Worm (Caenorhabditis elegans): ENCODE results near the gene Y45F10C.6.
"Not testable (repeated sequence)": the region's sequence is repeated elsewhere in the genome, so short reads cannot be mapped to it uniquely, and the experiment has no call there.

The Y45F10C.6 gene

DNA sequence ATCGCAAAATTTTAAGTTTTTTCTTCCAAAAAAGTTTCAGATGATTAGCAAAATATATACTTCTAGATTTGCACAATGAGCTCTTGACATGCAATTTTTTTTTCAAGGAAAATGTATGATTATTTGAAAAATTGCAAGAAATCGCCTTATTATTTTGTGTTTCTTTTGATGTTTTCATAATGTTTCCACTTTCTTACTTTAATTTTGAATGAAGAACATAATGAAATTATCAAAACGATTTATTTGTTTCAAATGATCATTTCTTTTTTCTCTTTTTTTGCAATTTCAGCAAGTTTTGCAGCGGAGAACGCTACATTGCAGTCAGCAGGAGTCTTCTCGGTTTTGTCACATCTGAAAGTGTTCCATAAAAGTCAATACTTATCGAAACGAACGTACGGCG is at the start of gene Y45F10C.6:
TSS of gene Y45F10C.6 (plus strand) at position 301 of the 400 bp plus-strand sequence.
- TF ChIP-seq set-16 (GFP tag; IDR thresholded peaks at IDR 0.05); zfp-3 (GFP tag; conservative IDR thresholded peaks at IDR 0.05); nhr-28 (tag; optimal IDR thresholded peaks at IDR 0.05): not testable (repeated sequence)

DNA sequence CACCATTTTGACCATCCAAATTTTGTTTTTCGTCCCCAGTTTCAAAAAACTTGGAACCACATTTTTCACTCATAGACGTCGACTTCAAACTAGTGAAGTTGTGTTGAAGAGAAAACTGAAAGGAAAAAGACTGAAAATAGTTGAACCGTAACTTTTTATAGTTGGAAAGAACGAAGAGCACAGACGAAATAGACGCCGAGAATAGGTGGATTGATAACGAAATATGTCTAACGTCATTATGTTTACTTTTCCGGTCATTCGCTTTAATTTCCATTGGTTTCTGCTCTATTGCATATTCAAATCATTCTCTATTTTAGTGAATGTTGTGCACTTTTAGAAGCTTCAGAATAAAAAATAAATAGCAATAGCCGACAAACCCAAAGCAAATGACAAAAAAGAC is 42.4 kb upstream of the Y45F10C.6 start, which contains the start of gene C08F11.13:
TSS of gene C08F11.13 (minus strand) at position 138 of the 400 bp plus-strand sequence.
- peak; percentile 59 for TF ChIP-seq nhr-28 (tag; optimal IDR thresholded peaks at IDR 0.05)
- no peak for TF ChIP-seq ztf-11 (tag; optimal IDR thresholded peaks at IDR 0.05)
- peak; percentile 23 for TF ChIP-seq pqm-1 (tag; optimal IDR thresholded peaks at IDR 0.05)
- TF ChIP-seq pha-4 (GFP tag; IDR thresholded peaks at IDR 0.05): no peak
- TF ChIP-seq pha-4 (tag; optimal IDR thresholded peaks at IDR 0.05): no peak
- TF ChIP-seq dve-1 (tag; optimal IDR thresholded peaks at IDR 0.05; ENCODE audit: insufficient read depth): peak; percentile 44
- peak; percentile 7 for TF ChIP-seq nhr-77 (tag; optimal IDR thresholded peaks at IDR 0.05)
- TF ChIP-seq hlh-11 (tag; optimal IDR thresholded peaks at IDR 0.05): no peak
- peak in 1 of 2 experiments; percentile 54 for TF ChIP-seq unc-62 (GFP tag; optimal IDR thresholded peaks at IDR 0.05 in 1 of 2)
- no peak for TF ChIP-seq unc-62 (tag; optimal IDR thresholded peaks at IDR 0.05)
- no peak for TF ChIP-seq daf-16 (GFP tag; optimal IDR thresholded peaks at IDR 0.05)
- peak; percentile 89 for TF ChIP-seq daf-16 (tag; optimal IDR thresholded peaks at IDR 0.05)
- TF ChIP-seq ceh-20 (GFP tag; IDR thresholded peaks at IDR 0.05): no peak
- no peak for TF ChIP-seq ces-1 (GFP tag; optimal IDR thresholded peaks at IDR 0.05)

ce11 chrIV:13619203-13619602 is 32.9 kb upstream of the Y45F10C.6 start, which contains the start of gene C08F11.3:
Gene C08F11.3, plus strand, starts transcription at chrIV:13619503.
- no peak for TF ChIP-seq daf-16 (GFP tag; optimal IDR thresholded peaks at IDR 0.05)
- TF ChIP-seq daf-16 (tag; optimal IDR thresholded peaks at IDR 0.05): peak; percentile 71
- TF ChIP-seq nhr-28 (tag; optimal IDR thresholded peaks at IDR 0.05): peak; percentile 1
- TF ChIP-seq dpl-1 (GFP tag; optimal IDR thresholded peaks at IDR 0.05): no peak
- TF ChIP-seq arid-1 (GFP tag; conservative IDR thresholded peaks at IDR 0.05): no peak

DNA sequence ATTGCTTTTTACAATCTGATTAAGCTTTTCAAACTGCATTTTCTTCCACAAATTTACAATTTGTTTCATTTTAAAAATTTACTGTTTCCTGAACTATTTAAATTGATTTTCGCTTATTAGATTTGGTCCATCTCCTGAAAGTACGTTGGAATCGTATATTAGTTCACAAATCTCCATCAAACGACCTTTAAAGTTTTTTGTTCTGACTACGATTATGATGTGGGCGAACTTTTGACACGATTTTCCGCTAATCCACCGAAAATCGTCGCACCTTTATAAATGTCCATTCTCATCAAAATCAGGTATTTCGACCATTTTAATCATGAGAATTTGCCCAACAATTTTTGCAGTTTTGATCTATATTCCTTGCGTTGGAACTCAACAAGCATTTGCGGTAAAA is 28.6 kb upstream of the Y45F10C.6 start, which contains the start of gene C08F11.1:
TSS of gene C08F11.1 (plus strand) at position 301 of the 400 bp plus-strand sequence.
- TF ChIP-seq mdt-29 (GFP tag; IDR thresholded peaks at IDR 0.05) (no peak), skn-1 (tag; optimal IDR thresholded peaks at IDR 0.05) (no peak), egl-43 (GFP tag; IDR thresholded peaks at IDR 0.05) (no peak), fkh-10 (GFP tag; optimal IDR thresholded peaks at IDR 0.05) (no peak), daf-12 (tag; optimal IDR thresholded peaks at IDR 0.05) (no peak), lin-29 (GFP tag; IDR thresholded peaks at IDR 0.05) (no peak)

DNA sequence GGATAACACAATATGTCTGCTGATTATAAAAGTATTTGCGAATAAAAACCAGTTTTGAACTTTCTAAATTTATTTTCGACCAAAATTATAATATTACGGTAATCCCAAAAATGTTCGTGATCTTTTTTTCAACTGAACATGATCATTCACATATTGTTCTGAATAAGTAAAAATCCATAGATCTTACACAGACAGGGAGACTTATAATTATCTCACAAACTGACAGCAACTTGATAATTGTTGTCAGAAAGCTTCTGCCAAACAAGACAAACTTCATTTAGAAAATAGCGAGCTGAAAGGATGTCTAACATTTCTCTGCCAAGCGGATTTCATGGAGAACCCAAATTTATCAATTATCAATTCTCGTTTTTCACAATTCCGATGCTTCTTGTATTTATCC is 25.7 kb upstream of the Y45F10C.6 start, which contains the start of gene sru-21:
TSS of gene sru-21 (plus strand) at position 301 of the 400 bp plus-strand sequence.
- TF ChIP-seq nhr-42 (GFP tag; IDR thresholded peaks at IDR 0.05) (no peak), nhr-76 (tag; optimal IDR thresholded peaks at IDR 0.05) (no peak), unc-39 (tag; optimal IDR thresholded peaks at IDR 0.05) (no peak), lin-1 (GFP tag; IDR thresholded peaks at IDR 0.05) (no peak)

DNA sequence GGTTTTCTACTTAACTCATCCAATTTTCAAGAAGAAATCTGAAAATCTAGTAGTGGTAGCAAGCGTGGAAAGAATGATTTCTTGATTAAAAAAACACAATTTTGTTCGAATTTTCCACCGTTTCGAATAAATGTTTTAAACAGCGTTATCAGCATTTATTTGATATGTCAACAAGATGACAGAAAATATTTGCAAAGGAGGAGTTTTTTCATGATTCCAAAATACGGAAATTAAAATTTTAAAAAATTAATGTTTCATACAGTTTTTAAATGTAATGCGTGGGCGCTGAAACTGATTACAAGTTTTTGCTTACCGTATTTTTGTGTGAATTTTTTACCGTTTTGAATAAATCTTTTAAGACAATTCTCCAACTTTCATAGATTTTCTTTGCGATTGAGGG is 19.5 kb upstream of the Y45F10C.6 start:
- TF ChIP-seq ceh-62 (tag; optimal IDR thresholded peaks at IDR 0.05): no peak
- TF ChIP-seq unc-62 (GFP tag; optimal IDR thresholded peaks at IDR 0.05 in 1 of 2): peak in 1 of 2 experiments; percentile 69
- no peak for TF ChIP-seq unc-62 (tag; optimal IDR thresholded peaks at IDR 0.05)
- TF ChIP-seq pqm-1 (tag; optimal IDR thresholded peaks at IDR 0.05): peak; percentile 24
- TF ChIP-seq daf-16 (GFP tag; optimal IDR thresholded peaks at IDR 0.05): no peak
- TF ChIP-seq daf-16 (tag; optimal IDR thresholded peaks at IDR 0.05): peak; percentile 57
- TF ChIP-seq unc-130 (GFP tag; optimal IDR thresholded peaks at IDR 0.05): no peak

- TF ChIP-seq Y75B8A.6 (GFP tag; IDR thresholded peaks at IDR 0.05): no peak
- peak; percentile 18 for TF ChIP-seq ztf-7 (tag; optimal IDR thresholded peaks at IDR 0.05)
- TF ChIP-seq D1046.2 (GFP tag; IDR thresholded peaks at IDR 0.05): no peak
- no peak for TF ChIP-seq ceh-28 (tag; optimal IDR thresholded peaks at IDR 0.05)
- no peak for TF ChIP-seq nhr-28 (tag; optimal IDR thresholded peaks at IDR 0.05)
- TF ChIP-seq daf-16 (GFP tag; optimal IDR thresholded peaks at IDR 0.05): no peak
- TF ChIP-seq daf-16 (tag; optimal IDR thresholded peaks at IDR 0.05): peak; percentile 80
- no peak for TF ChIP-seq pha-4 (GFP tag; IDR thresholded peaks at IDR 0.05)
- no peak for TF ChIP-seq pha-4 (tag; optimal IDR thresholded peaks at IDR 0.05)
- no peak for TF ChIP-seq hif-1 (tag; optimal IDR thresholded peaks at IDR 0.05)
These were observed 19.0 kb upstream of the Y45F10C.6 start, which contains the start of gene fbxa-98 for ce11 chrIV:13633165-13633564. Gene fbxa-98, plus strand, starts transcription at chrIV:13633407.

All from whole organism, L4 larva.